Fruit fly (Drosophila melanogaster): ENCODE measurements around the gene CG42445.

CG42445 gene

dm6 chr3L:8187397-8187811 lies 28.7 kb upstream of the CG42445 start:
- TF ChIP-seq CG12768 (GFP tag; optimal IDR thresholded peaks at IDR 0.05) = no peak
- TF ChIP-seq CG11617 (GFP tag; optimal IDR thresholded peaks at IDR 0.05) = no peak
- TF ChIP-seq CG33017 (tag; optimal IDR thresholded peaks at IDR 0.05) = no peak
- TF ChIP-seq CG7045 (GFP tag; optimal IDR thresholded peaks at IDR 0.05) = no peak

- peak; percentile 89 for TF ChIP-seq bab1 (GFP tag; optimal IDR thresholded peaks at IDR 0.05)
- peak; percentile 83 for TF ChIP-seq CG33017 (tag; optimal IDR thresholded peaks at IDR 0.05)
- peak; percentile 89 for TF ChIP-seq CG7045 (GFP tag; optimal IDR thresholded peaks at IDR 0.05)
- TF ChIP-seq CG5204 (GFP tag; optimal IDR thresholded peaks at IDR 0.05) = no peak
- peak; percentile 65 for TF ChIP-seq kay (GFP tag; ENCODE audit: borderline replicate concordance)
- TF ChIP-seq ovo (GFP tag; optimal IDR thresholded peaks at IDR 0.05) = peak; percentile 86
- peak; percentile 93 for TF ChIP-seq Clk (GFP tag; optimal IDR thresholded peaks at IDR 0.05)
- no peak for TF ChIP-seq cnc (optimal IDR thresholded peaks at IDR 0.05)
- peak; percentile 68 for TF ChIP-seq tj (GFP tag; optimal IDR thresholded peaks at IDR 0.05)
- peak; percentile 90 for TF ChIP-seq CG7101 (tag; optimal IDR thresholded peaks at IDR 0.05)
- TF ChIP-seq Crg-1 (GFP tag; optimal IDR thresholded peaks at IDR 0.05) = peak; percentile 87
- peak; percentile 88 for TF ChIP-seq Mnt (GFP tag; optimal IDR thresholded peaks at IDR 0.05)
- TF ChIP-seq pad (GFP tag; optimal IDR thresholded peaks at IDR 0.05) = peak; percentile 84
- peak; percentile 89 for TF ChIP-seq CG11617 (GFP tag; optimal IDR thresholded peaks at IDR 0.05)
- TF ChIP-seq Hr96 (GFP tag; optimal IDR thresholded peaks at IDR 0.05) = peak; percentile 92
- TF ChIP-seq CG1620 (GFP tag; optimal IDR thresholded peaks at IDR 0.05) = peak; percentile 96
- peak; percentile 88 for TF ChIP-seq CG12768 (GFP tag; optimal IDR thresholded peaks at IDR 0.05)
- peak; percentile 76 for TF ChIP-seq cic (GFP tag; optimal IDR thresholded peaks at IDR 0.05)
- TF ChIP-seq CG14711 (tag; optimal IDR thresholded peaks at IDR 0.05) = peak; percentile 82
- TF ChIP-seq toe (GFP tag; optimal IDR thresholded peaks at IDR 0.05) = peak; percentile 96
Measured at dm6 chr3L:8186627-8187396, 28.1 kb upstream of the CG42445 start, which contains the start of the genes ERR and Atg18a. Gene ERR, minus strand, starts transcription at chr3L:8186671. Gene Atg18a, plus strand, starts transcription at chr3L:8186857.

dm6 chr3L:8185263-8186227 lies 26.8 kb upstream of the CG42445 start:
- TF ChIP-seq pad (GFP tag; optimal IDR thresholded peaks at IDR 0.05) (peak; percentile 20), kay (GFP tag; ENCODE audit: borderline replicate concordance) (no peak), cic (GFP tag; optimal IDR thresholded peaks at IDR 0.05) (peak; percentile 94), CG14711 (tag; optimal IDR thresholded peaks at IDR 0.05) (peak; percentile 20), tj (GFP tag; optimal IDR thresholded peaks at IDR 0.05) (peak; percentile 55), CG12768 (GFP tag; optimal IDR thresholded peaks at IDR 0.05) (peak; percentile 70), ovo (GFP tag; optimal IDR thresholded peaks at IDR 0.05) (no peak), CG11617 (GFP tag; optimal IDR thresholded peaks at IDR 0.05) (peak; percentile 81), Mnt (GFP tag; optimal IDR thresholded peaks at IDR 0.05) (peak; percentile 37), Hr96 (GFP tag; optimal IDR thresholded peaks at IDR 0.05) (peak; percentile 73), CG7045 (GFP tag; optimal IDR thresholded peaks at IDR 0.05) (peak; percentile 27), CG7101 (tag; optimal IDR thresholded peaks at IDR 0.05) (peak; percentile 40), CG5204 (GFP tag; optimal IDR thresholded peaks at IDR 0.05) (no peak), cnc (optimal IDR thresholded peaks at IDR 0.05) (no peak), CG33017 (tag; optimal IDR thresholded peaks at IDR 0.05) (peak; percentile 60), toe (GFP tag; optimal IDR thresholded peaks at IDR 0.05) (no peak), bab1 (GFP tag; optimal IDR thresholded peaks at IDR 0.05) (peak; percentile 5), Clk (GFP tag; optimal IDR thresholded peaks at IDR 0.05) (peak; percentile 15), CG1620 (GFP tag; optimal IDR thresholded peaks at IDR 0.05) (peak; percentile 28), Crg-1 (GFP tag; optimal IDR thresholded peaks at IDR 0.05) (peak; percentile 24)

- TF ChIP-seq pad (GFP tag; optimal IDR thresholded peaks at IDR 0.05) (no peak), Mnt (GFP tag; optimal IDR thresholded peaks at IDR 0.05) (peak; percentile 53), cic (GFP tag; optimal IDR thresholded peaks at IDR 0.05) (peak; percentile 84), toe (GFP tag; optimal IDR thresholded peaks at IDR 0.05) (no peak), Hr96 (GFP tag; optimal IDR thresholded peaks at IDR 0.05) (no peak), tj (GFP tag; optimal IDR thresholded peaks at IDR 0.05) (no peak), CG14711 (tag; optimal IDR thresholded peaks at IDR 0.05) (peak; percentile 4), CG12768 (GFP tag; optimal IDR thresholded peaks at IDR 0.05) (no peak), CG5204 (GFP tag; optimal IDR thresholded peaks at IDR 0.05) (no peak), Crg-1 (GFP tag; optimal IDR thresholded peaks at IDR 0.05) (no peak), ovo (GFP tag; optimal IDR thresholded peaks at IDR 0.05) (no peak), kay (GFP tag; ENCODE audit: borderline replicate concordance) (no peak), CG11617 (GFP tag; optimal IDR thresholded peaks at IDR 0.05) (no peak), Clk (GFP tag; optimal IDR thresholded peaks at IDR 0.05) (no peak), CG33017 (tag; optimal IDR thresholded peaks at IDR 0.05) (no peak), CG1620 (GFP tag; optimal IDR thresholded peaks at IDR 0.05) (no peak), CG7045 (GFP tag; optimal IDR thresholded peaks at IDR 0.05) (no peak), CG7101 (tag; optimal IDR thresholded peaks at IDR 0.05) (no peak), bab1 (GFP tag; optimal IDR thresholded peaks at IDR 0.05) (peak; percentile 32), cnc (optimal IDR thresholded peaks at IDR 0.05) (no peak)
Measured at dm6 chr3L:8180464-8181137, 21.9 kb upstream of the CG42445 start, which contains the start of the genes mthl7 and Uxs. Gene mthl7, minus strand, starts transcription at chr3L:8180514. Gene Uxs, plus strand, starts transcription at chr3L:8180923.

All from whole organism, adult.